Fruit fly (Drosophila melanogaster) whole organism, pupa: ENCODE results near the gene Skp2.

Experiments used
- CG13204 ChIP-seq: fragments of 200-800 bp; sonication (Bioruptor generic); optimal IDR thresholded peaks from 2 replicates; lab custom pipeline; 2018; ENCODE audit warnings: missing biosample characterization, mild to moderate bottlenecking, missing genetic modification characterization, moderate library complexity
- CG8301 ChIP-seq: fragments of 200-800 bp; sonication (Bioruptor generic); optimal IDR thresholded peaks from 2 replicates; lab custom pipeline; 2018; ENCODE audit warnings: missing biosample characterization, mild to moderate bottlenecking, missing genetic modification characterization
- CG9948 ChIP-seq: fragments of 200-800 bp; sonication (Bioruptor generic); optimal IDR thresholded peaks from 2 replicates; lab custom pipeline; 2018; ENCODE audit warnings: missing biosample characterization, mild to moderate bottlenecking, missing genetic modification characterization, moderate library complexity
- EcR ChIP-seq: fragments of 200-800 bp; sonication (Bioruptor generic); optimal IDR thresholded peaks from 3 replicates; lab custom pipeline; 2019; ENCODE audit warnings: missing biosample characterization, missing genetic modification characterization, mild to moderate bottlenecking, moderate library complexity, missing genetic modification reagents
- Snoo ChIP-seq: fragments of 200-800 bp; sonication (Bioruptor generic); optimal IDR thresholded peaks from 3 replicates; lab custom pipeline; 2017; ENCODE audit warnings: missing biosample characterization, mild to moderate bottlenecking, missing genetic modification characterization, inconsistent platforms

DNA sequence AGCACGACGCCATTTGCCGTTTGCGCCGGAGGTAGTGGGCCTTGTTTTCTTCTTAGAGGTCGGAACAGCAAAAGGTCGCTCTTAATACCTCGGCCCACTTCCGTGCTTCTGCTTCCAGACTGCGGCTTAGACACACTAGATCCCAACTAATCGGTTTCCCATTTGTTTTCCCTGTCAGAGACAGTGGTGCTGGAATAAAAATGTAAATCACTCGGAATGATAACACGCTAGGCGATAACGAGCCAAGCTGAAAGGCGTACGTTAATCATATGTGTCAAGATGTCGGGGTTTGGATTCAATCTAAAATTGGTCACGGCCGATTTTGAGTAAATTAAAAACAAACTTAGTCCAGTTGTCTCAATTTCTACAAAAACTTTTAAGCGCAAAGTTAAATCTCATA lies 42.8 kb downstream of the Skp2 start, which contains the start of gene Nepl11:
- TF ChIP-seq EcR, result no peak
- TF ChIP-seq CG8301 (tag; lab: Kevin White, UChicago), result no peak
- TF ChIP-seq CG13204 (GFP tag; lab: Kevin White, UChicago), result no peak
- no peak for TF ChIP-seq CG9948 (tag; lab: Kevin White, UChicago)
- no peak for TF ChIP-seq Snoo (tag; lab: Kevin White, UChicago)
